Fruit fly (Drosophila melanogaster) whole organism, embryonic: ENCODE measurements around the gene CG9240.
A peak's percentile ranks its signal among the peaks of the same experiment; 100 is the strongest.

Source experiments
- Aef1 ChIP-seq: fragments of 200-800 bp; sonication (Bioruptor generic); IDR thresholded peaks from 3 replicates; pipeline ENCODE4 v1.3.6; 2022; ENCODE audit warnings: missing biosample characterization, missing genetic modification characterization
- Atf-2 ChIP-seq: fragments of 200-800 bp; sonication (Bioruptor generic); optimal IDR thresholded peaks from 2 replicates; lab custom pipeline; 2016; ENCODE audit warnings: missing biosample characterization, missing genetic modification characterization
- BEAF-32 ChIP-seq: fragments of 200-800 bp; sonication (Bioruptor generic); optimal IDR thresholded peaks from 3 replicates; lab custom pipeline; 2017; ENCODE audit warnings: missing biosample characterization, missing genetic modification characterization, mild to moderate bottlenecking, moderate library complexity, missing genetic modification reagents
- CG11696 ChIP-seq: fragments of 200-800 bp; sonication (Bioruptor generic); IDR thresholded peaks from 2 replicates; pipeline ENCODE4 v1.3.6; 2022; ENCODE audit warnings: missing biosample characterization, missing genetic modification characterization
- CG12659 ChIP-seq: fragments of 200-800 bp; sonication (Bioruptor generic); optimal IDR thresholded peaks from 3 replicates; lab custom pipeline; 2017; ENCODE audit warnings: mild to moderate bottlenecking, missing biosample characterization, missing genetic modification reagents, missing genetic modification characterization
- CG15696 ChIP-seq: fragments of 200-800 bp; sonication (Bioruptor generic); optimal IDR thresholded peaks from 2 replicates; lab custom pipeline; 2019; ENCODE audit warnings: missing biosample characterization, mild to moderate bottlenecking, missing genetic modification characterization, moderate library complexity
- CG17568 ChIP-seq: fragments of 200-800 bp; sonication (Bioruptor generic); optimal IDR thresholded peaks from 2 replicates; lab custom pipeline; 2018; ENCODE audit warnings: missing biosample characterization, mild to moderate bottlenecking, missing genetic modification characterization, moderate library complexity
- CG2116 ChIP-seq: fragments of 200-800 bp; sonication (Bioruptor generic); optimal IDR thresholded peaks from 3 replicates; lab custom pipeline; 2018; ENCODE audit warnings: missing biosample characterization, mild to moderate bottlenecking, missing genetic modification characterization
- CG30403 ChIP-seq: fragments of 200-800 bp; sonication (Bioruptor generic); optimal IDR thresholded peaks from 3 replicates; lab custom pipeline; 2016; ENCODE audit warnings: missing biosample characterization, missing genetic modification characterization
- CG34376 ChIP-seq: fragments of 200-800 bp; sonication (Bioruptor generic); optimal IDR thresholded peaks from 2 replicates; lab custom pipeline; 2018; ENCODE audit warnings: missing biosample characterization, mild to moderate bottlenecking, missing genetic modification characterization
- CG3838 ChIP-seq: fragments of 200-800 bp; sonication (Bioruptor generic); optimal IDR thresholded peaks from 3 replicates; lab custom pipeline; 2016; ENCODE audit warnings: missing biosample characterization, missing genetic modification characterization
- CG42726 ChIP-seq: fragments of 200-800 bp; sonication (Bioruptor generic); IDR thresholded peaks from 2 replicates; pipeline ENCODE4 v1.3.6; 2022; ENCODE audit warnings: missing biosample characterization, missing genetic modification characterization; ENCODE audit not compliant: partially characterized antibody
- CG4404 ChIP-seq: fragments of 200-800 bp; sonication (Bioruptor generic); IDR thresholded peaks from 2 replicates; pipeline ENCODE4 v1.3.6; 2022; ENCODE audit warnings: missing biosample characterization, missing genetic modification characterization
- CG7839 ChIP-seq: fragments of 200-800 bp; sonication (Bioruptor generic); optimal IDR thresholded peaks from 3 replicates; lab custom pipeline; 2018; ENCODE audit warnings: missing biosample characterization, mild to moderate bottlenecking, missing genetic modification characterization, moderate library complexity
- CG7963 ChIP-seq: fragments of 200-800 bp; sonication (Bioruptor generic); IDR thresholded peaks from 3 replicates; pipeline ENCODE4 v1.3.6; 2022; ENCODE audit warnings: missing biosample characterization, missing genetic modification characterization; ENCODE audit not compliant: partially characterized antibody
- CG9609 ChIP-seq: fragments of 200-800 bp; sonication (Bioruptor generic); optimal IDR thresholded peaks from 3 replicates; lab custom pipeline; 2016; ENCODE audit warnings: missing biosample characterization, missing genetic modification characterization
- CG9817 ChIP-seq: fragments of 200-800 bp; sonication (Bioruptor generic); optimal IDR thresholded peaks from 2 replicates; lab custom pipeline; 2018; ENCODE audit warnings: missing biosample characterization, mild to moderate bottlenecking, missing genetic modification characterization, moderate library complexity
- Chrac-16 ChIP-seq: fragments of 200-800 bp; sonication (Bioruptor generic); optimal IDR thresholded peaks from 3 replicates; lab custom pipeline; 2016; ENCODE audit warnings: missing biosample characterization, missing genetic modification characterization
- Ets97D ChIP-seq: fragments of 200-800 bp; sonication (Bioruptor generic); optimal IDR thresholded peaks from 3 replicates; lab custom pipeline; 2016; ENCODE audit warnings: missing biosample characterization, missing genetic modification characterization
- Gug ChIP-seq: fragments of 200-800 bp; sonication (Bioruptor generic); IDR thresholded peaks from 4 replicates; pipeline ENCODE4 v1.3.6; 2022; ENCODE audit warnings: missing biosample characterization, missing genetic modification characterization
- Hr39 ChIP-seq: fragments of >200 bp; optimal IDR thresholded peaks from 2 replicates; lab custom pipeline; 2017
- Hr78 ChIP-seq, 2 experiments: fragments of 200-800 bp in 1 of 2; fragments of >200 bp in 1 of 2; sonication (Bioruptor generic) in 1 of 2; optimal IDR thresholded peaks; 2 replicates each; lab custom pipeline; 2017 to 2019; ENCODE audit warnings: missing biosample characterization in 2 of 2, missing genetic modification characterization in 2 of 2, mild to moderate bottlenecking in 1 of 2, moderate library complexity in 1 of 2
- Hsf ChIP-seq: fragments of 200-800 bp; sonication (Bioruptor generic); optimal IDR thresholded peaks from 3 replicates; lab custom pipeline; 2016; ENCODE audit warnings: missing biosample characterization, missing genetic modification characterization
- Lim3 ChIP-seq: fragments of 200-800 bp; sonication (Bioruptor generic); IDR thresholded peaks from 2 replicates; pipeline ENCODE4 v1.3.6; 2022; ENCODE audit warnings: missing biosample characterization, missing genetic modification characterization
- Max ChIP-seq: fragments of 200-800 bp; sonication (Bioruptor generic); optimal IDR thresholded peaks from 2 replicates; lab custom pipeline; 2016; ENCODE audit warnings: missing biosample characterization, mild to moderate bottlenecking, missing genetic modification characterization
- Meics ChIP-seq: fragments of 200-800 bp; sonication (Bioruptor generic); optimal IDR thresholded peaks from 2 replicates; lab custom pipeline; 2017; ENCODE audit warnings: missing biosample characterization, mild to moderate bottlenecking, missing genetic modification characterization
- Myb ChIP-seq: fragments of 200-800 bp; sonication (Bioruptor generic); optimal IDR thresholded peaks from 2 replicates; lab custom pipeline; 2016; ENCODE audit warnings: missing biosample characterization, missing genetic modification characterization
- Sry-β ChIP-seq: fragments of 200-800 bp; sonication (Bioruptor generic); optimal IDR thresholded peaks from 2 replicates; lab custom pipeline; 2018; ENCODE audit warnings: missing biosample characterization, mild to moderate bottlenecking, missing genetic modification characterization, moderate library complexity
- Trl ChIP-seq, 3 experiments: fragments of >200 bp in 2 of 3; fragments of 200-800 bp in 1 of 3; sonication (Bioruptor generic) in 1 of 3; optimal IDR thresholded peaks; 2 replicates in 1 of 3; 3 replicates in 2 of 3; lab custom pipeline; 2016 to 2017; ENCODE audit warnings: missing biosample characterization in 1 of 3, missing genetic modification characterization in 1 of 3
- Xrp1 ChIP-seq: fragments of 200-800 bp; sonication (Bioruptor generic); IDR thresholded peaks from 2 replicates; pipeline ENCODE4 v1.3.6; 2022; ENCODE audit warnings: missing biosample characterization, missing genetic modification characterization
- ab ChIP-seq: fragments of 200-800 bp; sonication (Bioruptor generic); optimal IDR thresholded peaks from 2 replicates; lab custom pipeline; 2016; ENCODE audit warnings: missing biosample characterization, missing genetic modification characterization
- bcd ChIP-seq: fragments of 200-800 bp; sonication (Bioruptor generic); optimal IDR thresholded peaks from 2 replicates; lab custom pipeline; 2017; ENCODE audit warnings: missing biosample characterization, mild to moderate bottlenecking, missing genetic modification characterization
- cg ChIP-seq: fragments of 200-800 bp; sonication (Bioruptor generic); optimal IDR thresholded peaks from 3 replicates; lab custom pipeline; 2019; ENCODE audit warnings: missing biosample characterization, mild to moderate bottlenecking, missing genetic modification characterization, moderate library complexity
- cwo ChIP-seq: fragments of 200-800 bp; sonication (Bioruptor generic); optimal IDR thresholded peaks from 3 replicates; lab custom pipeline; 2017; ENCODE audit warnings: missing biosample characterization, missing genetic modification characterization, mild to moderate bottlenecking, moderate library complexity, missing genetic modification reagents
- dysf ChIP-seq: fragments of 200-800 bp; sonication (Bioruptor generic); IDR thresholded peaks from 3 replicates; pipeline ENCODE4 v1.3.6; 2022; ENCODE audit warnings: missing biosample characterization, missing genetic modification characterization
- gem ChIP-seq: fragments of 200-800 bp; sonication (Bioruptor generic); optimal IDR thresholded peaks from 2 replicates; lab custom pipeline; 2019; ENCODE audit warnings: missing biosample characterization, mild to moderate bottlenecking, missing genetic modification characterization, moderate library complexity
- gt ChIP-seq: fragments of 200-800 bp; sonication (Bioruptor generic); IDR thresholded peaks from 2 replicates; pipeline ENCODE4 v1.3.6; 2022; ENCODE audit warnings: missing biosample characterization, missing genetic modification characterization
- hb ChIP-seq: fragments of 200-800 bp; sonication (Bioruptor generic); IDR thresholded peaks from 3 replicates; pipeline ENCODE4 v1.3.6; 2022; ENCODE audit warnings: missing biosample characterization, missing genetic modification characterization; ENCODE audit not compliant: partially characterized antibody
- her ChIP-seq: fragments of 200-800 bp; sonication (Bioruptor generic); optimal IDR thresholded peaks from 2 replicates; lab custom pipeline; 2016; ENCODE audit warnings: missing biosample characterization, missing genetic modification characterization
- knrl ChIP-seq: fragments of 200-800 bp; sonication (Bioruptor generic); IDR thresholded peaks from 3 replicates; pipeline ENCODE4 v1.3.6; 2022; ENCODE audit warnings: missing biosample characterization, missing genetic modification characterization; ENCODE audit not compliant: partially characterized antibody
- mam ChIP-seq: fragments of 200-800 bp; sonication (Bioruptor generic); optimal IDR thresholded peaks from 3 replicates; lab custom pipeline; 2016; ENCODE audit warnings: missing biosample characterization, missing genetic modification characterization
- nmo ChIP-seq: fragments of 200-800 bp; sonication (Bioruptor generic); optimal IDR thresholded peaks from 2 replicates; lab custom pipeline; 2018; ENCODE audit warnings: missing biosample characterization, mild to moderate bottlenecking, missing genetic modification characterization, moderate library complexity
- pnt ChIP-seq: fragments of 200-800 bp; sonication (Bioruptor generic); optimal IDR thresholded peaks from 3 replicates; lab custom pipeline; 2016; ENCODE audit warnings: missing biosample characterization, missing genetic modification characterization
- sens ChIP-seq: fragments of 200-800 bp; sonication (Bioruptor generic); peaks from one replicate; lab custom pipeline; 2016; ENCODE audit warnings: missing biosample characterization, missing genetic modification characterization
- shn ChIP-seq: fragments of 200-800 bp; sonication (Bioruptor generic); optimal IDR thresholded peaks from 3 replicates; lab custom pipeline; 2016; ENCODE audit warnings: missing biosample characterization, missing genetic modification characterization
- sug ChIP-seq: fragments of 200-800 bp; optimal IDR thresholded peaks from 2 replicates; lab custom pipeline; 2019; ENCODE audit warnings: missing biosample characterization, mild to moderate bottlenecking, missing genetic modification characterization, moderate library complexity
- twi ChIP-seq: fragments of 200-800 bp; optimal IDR thresholded peaks from 2 replicates; lab custom pipeline; 2019; ENCODE audit warnings: missing biosample characterization, mild to moderate bottlenecking, missing genetic modification characterization, moderate library complexity
- tx ChIP-seq: fragments of 200-800 bp; sonication (Bioruptor generic); optimal IDR thresholded peaks from 2 replicates; lab custom pipeline; 2016; ENCODE audit warnings: missing biosample characterization, missing genetic modification characterization
- z ChIP-seq: fragments of 200-800 bp; sonication (Bioruptor generic); IDR thresholded peaks from 3 replicates; pipeline ENCODE4 v1.3.6; 2022; ENCODE audit warnings: missing biosample characterization, missing genetic modification characterization

Gene CG9240

DNA sequence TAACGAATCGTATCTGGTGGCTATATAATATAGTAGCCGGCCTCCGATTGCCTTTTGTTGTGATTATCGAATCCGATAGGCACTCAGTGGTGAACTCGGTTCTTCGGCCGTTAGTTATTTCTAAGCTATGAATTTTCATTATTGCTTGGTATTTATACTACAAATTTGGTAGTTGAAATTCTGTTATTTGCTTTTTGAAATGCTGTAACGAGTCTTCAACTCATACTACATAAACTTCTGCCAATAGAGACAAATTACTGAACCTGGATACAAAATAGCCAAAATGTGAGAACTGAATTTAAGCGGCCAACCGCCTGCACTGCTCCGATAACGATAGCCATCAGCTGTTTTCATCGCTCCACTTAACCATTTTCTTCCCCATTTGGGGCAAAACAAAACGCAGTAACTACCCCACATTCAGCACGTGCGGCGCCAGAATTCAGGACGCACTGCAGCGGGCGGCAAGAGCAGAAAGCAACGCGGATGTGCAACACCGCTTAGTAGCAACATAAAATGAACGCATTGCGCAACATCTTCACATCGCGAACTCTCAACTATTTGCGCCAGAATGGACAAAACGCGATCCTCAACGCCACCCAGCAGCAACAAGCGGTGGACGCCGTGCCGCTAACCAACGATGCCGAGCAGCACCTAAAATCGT is 38.0 kb upstream of the CG9240 start, which contains the start of the genes CG11679 and CG8206 (continued):
- peak; percentile 2 for TF ChIP-seq CG12659 (GFP tag; lab: Kevin White, UChicago)
- TF ChIP-seq CG4404 (GFP tag; lab: Robert Waterston, UW): peak; percentile 27; the same call in 1 of the 2 replicates
- TF ChIP-seq hb (GFP tag; lab: Robert Waterston, UW): no peak
- peak; percentile 37 for TF ChIP-seq CG9609 (GFP tag; lab: Kevin White, UChicago)
- TF ChIP-seq Meics (GFP tag; lab: Kevin White, UChicago): peak; percentile 43
- TF ChIP-seq Sry-β (GFP tag; lab: Kevin White, UChicago): peak; percentile 96
- peak; percentile 25 for TF ChIP-seq cwo (GFP tag; lab: Kevin White, UChicago)
- peak; percentile 78 for TF ChIP-seq sens (GFP tag; lab: Kevin White, UChicago)
- no peak for TF ChIP-seq cg
- no peak for TF ChIP-seq Lim3 (GFP tag; lab: Robert Waterston, UW)
- peak; percentile 24 for TF ChIP-seq Max (GFP tag; lab: Kevin White, UChicago)
- peak; percentile 55 for TF ChIP-seq BEAF-32 (GFP tag; lab: Kevin White, UChicago)
- TF ChIP-seq shn (GFP tag; lab: Kevin White, UChicago): peak; percentile 52
- TF ChIP-seq mam (GFP tag; lab: Kevin White, UChicago): peak; percentile 66
- no peak for TF ChIP-seq Hr78 (GFP tag; optimal IDR thresholded peaks at IDR 0.05; lab: Kevin White, UChicago)
- no peak for TF ChIP-seq ab (GFP tag; lab: Kevin White, UChicago)
- peak; percentile 41; the same call in 1 of the 2 replicates for TF ChIP-seq Xrp1 (GFP tag; lab: Robert Waterston, UW)
- peak; percentile 24 for TF ChIP-seq Chrac-16 (GFP tag; lab: Kevin White, UChicago)
- peak; percentile 32; the same call in 1 of the 3 replicates for TF ChIP-seq knrl (GFP tag; lab: Robert Waterston, UW)
- TF ChIP-seq Hsf (GFP tag; lab: Kevin White, UChicago): peak; percentile 2
- TF ChIP-seq bcd (GFP tag; lab: Kevin White, UChicago): peak; percentile 33
- peak; percentile 71 for TF ChIP-seq sug (tag; lab: Kevin White, UChicago)
- peak; percentile 49 for TF ChIP-seq CG7839 (tag; lab: Kevin White, UChicago)
- no peak for TF ChIP-seq CG3838 (GFP tag; lab: Kevin White, UChicago)
- TF ChIP-seq Aef1: peak; percentile 26; the same call in 1 of the 3 replicates
- no peak for TF ChIP-seq CG42726 (GFP tag; lab: Robert Waterston, UW)
- TF ChIP-seq Myb (GFP tag; lab: Kevin White, UChicago): peak; percentile 83
- TF ChIP-seq CG9817 (tag; lab: Kevin White, UChicago): peak; percentile 55
- peak; percentile 58 for TF ChIP-seq nmo
- TF ChIP-seq CG15696 (tag; lab: Kevin White, UChicago): peak; percentile 1
- TF ChIP-seq Ets97D (GFP tag; lab: Kevin White, UChicago): peak; percentile 22
- no peak for TF ChIP-seq Hr39 (lab: Kevin White, UChicago)
- TF ChIP-seq Trl (optimal IDR thresholded peaks at IDR 0.05; lab: Kevin White, UChicago): no peak
- peak; percentile 23 for TF ChIP-seq Trl (GFP tag; optimal IDR thresholded peaks at IDR 0.05; lab: Kevin White, UChicago)
- TF ChIP-seq her (GFP tag; lab: Kevin White, UChicago): peak; percentile 14
- peak; percentile 41 for TF ChIP-seq tx
- TF ChIP-seq Atf-2 (GFP tag; lab: Kevin White, UChicago): peak; percentile 31
- TF ChIP-seq CG30403 (GFP tag; lab: Kevin White, UChicago): peak; percentile 53
- TF ChIP-seq dysf (GFP tag; lab: Robert Waterston, UW): peak; percentile 41; the same call in 1 of the 3 replicates
- TF ChIP-seq twi: peak; percentile 11
- peak; percentile 82 for TF ChIP-seq CG2116 (GFP tag; lab: Kevin White, UChicago)
- no peak for TF ChIP-seq z (GFP tag; lab: Robert Waterston, UW)
- TF ChIP-seq CG11696 (GFP tag; lab: Robert Waterston, UW): no peak
- TF ChIP-seq Gug (GFP tag; lab: Robert Waterston, UW): peak; percentile 26; the same call in 1 of the 4 replicates
- 0 out of 3 replicates have a peak, but pooled peaks have one; percentile 19 for TF ChIP-seq CG7963
- TF ChIP-seq gem (tag; lab: Kevin White, UChicago): peak; percentile 53
- TF ChIP-seq CG34376: peak; percentile 40
- no peak for TF ChIP-seq gt (GFP tag; lab: Robert Waterston, UW)
- peak; percentile 44 for TF ChIP-seq pnt (GFP tag; lab: Kevin White, UChicago)
- TF ChIP-seq CG17568 (GFP tag; lab: Kevin White, UChicago): no peak
